Fruit fly (Drosophila melanogaster) whole organism, prepupa: Measurements from ENCODE around the gene lectin-30A.
A peak's percentile ranks its signal among the peaks of the same experiment; 100 is the strongest.

Experiments used
- Blimp-1 ChIP-seq: fragments of 200-800 bp; sonication (Bioruptor generic); optimal IDR thresholded peaks from 3 replicates; lab custom pipeline; 2017; ENCODE audit warnings: missing biosample characterization, missing genetic modification characterization, mild to moderate bottlenecking, moderate library complexity, missing genetic modification reagents
- CG10631 ChIP-seq: fragments of 200-800 bp; sonication (Bioruptor generic); optimal IDR thresholded peaks from 2 replicates; lab custom pipeline; 2016; ENCODE audit warnings: missing biosample characterization, missing genetic modification characterization
- CG10669 ChIP-seq: fragments of 200-800 bp; sonication (Bioruptor generic); optimal IDR thresholded peaks from 3 replicates; lab custom pipeline; 2018; ENCODE audit warnings: missing biosample characterization, mild to moderate bottlenecking, missing genetic modification characterization, moderate library complexity
- CG11294 ChIP-seq: fragments of 200-800 bp; sonication (Bioruptor generic); IDR thresholded peaks from 2 replicates; pipeline ENCODE4 v1.3.6; 2022; ENCODE audit warnings: missing biosample characterization, missing genetic modification characterization
- CG11902 ChIP-seq: fragments of 200-800 bp; sonication (Bioruptor generic); optimal IDR thresholded peaks from 3 replicates; lab custom pipeline; 2016; ENCODE audit warnings: missing biosample characterization, missing genetic modification characterization
- CG1621 ChIP-seq: fragments of 200-800 bp; sonication (Bioruptor generic); optimal IDR thresholded peaks from 3 replicates; lab custom pipeline; 2018; ENCODE audit warnings: missing biosample characterization, mild to moderate bottlenecking, missing genetic modification characterization
- CG16779 ChIP-seq: fragments of 200-800 bp; sonication (Bioruptor generic); optimal IDR thresholded peaks from 3 replicates; lab custom pipeline; 2017; ENCODE audit warnings: missing biosample characterization, mild to moderate bottlenecking, missing genetic modification characterization
- CG3032 ChIP-seq: fragments of 200-800 bp; optimal IDR thresholded peaks from 2 replicates; lab custom pipeline; 2019; ENCODE audit warnings: missing biosample characterization, mild to moderate bottlenecking, missing genetic modification characterization, moderate library complexity
- CG32006 ChIP-seq: fragments of 200-800 bp; sonication (Bioruptor generic); optimal IDR thresholded peaks from 3 replicates; lab custom pipeline; 2017; ENCODE audit warnings: missing biosample characterization, mild to moderate bottlenecking, missing genetic modification characterization
- CG34406 ChIP-seq: fragments of 200-800 bp; sonication (Bioruptor generic); optimal IDR thresholded peaks from 3 replicates; lab custom pipeline; 2016; ENCODE audit warnings: missing biosample characterization, missing genetic modification characterization
- CG4318 ChIP-seq: fragments of 200-800 bp; sonication (Bioruptor generic); optimal IDR thresholded peaks from 3 replicates; lab custom pipeline; 2017; ENCODE audit warnings: missing biosample characterization, mild to moderate bottlenecking, missing genetic modification characterization
- CG6163 ChIP-seq: fragments of 200-800 bp; sonication (Bioruptor generic); IDR thresholded peaks from 3 replicates; pipeline ENCODE4 v1.3.6; 2022; ENCODE audit warnings: missing biosample characterization, missing genetic modification characterization
- CG6276 ChIP-seq: fragments of 200-800 bp; sonication (Bioruptor generic); optimal IDR thresholded peaks from 2 replicates; lab custom pipeline; 2017; ENCODE audit warnings: missing biosample characterization, mild to moderate bottlenecking, missing genetic modification characterization
- CG6792 ChIP-seq: fragments of 200-800 bp; sonication (Bioruptor generic); optimal IDR thresholded peaks from 3 replicates; lab custom pipeline; 2016; ENCODE audit warnings: missing biosample characterization, missing genetic modification characterization
- CG6808 ChIP-seq: fragments of 200-800 bp; sonication (Bioruptor generic); optimal IDR thresholded peaks from 3 replicates; lab custom pipeline; 2017; ENCODE audit warnings: missing biosample characterization, missing genetic modification characterization, mild to moderate bottlenecking, moderate library complexity, missing genetic modification reagents
- CG6854 ChIP-seq: fragments of 200-800 bp; sonication (Bioruptor generic); optimal IDR thresholded peaks from 2 replicates; lab custom pipeline; 2017; ENCODE audit warnings: missing biosample characterization, mild to moderate bottlenecking, missing genetic modification characterization
- CG7368 ChIP-seq: fragments of 200-800 bp; sonication (Bioruptor generic); optimal IDR thresholded peaks from 3 replicates; lab custom pipeline; 2016; ENCODE audit warnings: missing biosample characterization, missing genetic modification characterization
- CG8119 ChIP-seq: fragments of 200-800 bp; sonication (Bioruptor generic); IDR thresholded peaks from 3 replicates; pipeline ENCODE4 v1.3.6; 2022; ENCODE audit warnings: missing biosample characterization, missing genetic modification characterization
- CG8632 ChIP-seq: fragments of 200-800 bp; sonication (Bioruptor generic); optimal IDR thresholded peaks from 3 replicates; lab custom pipeline; 2016; ENCODE audit warnings: missing biosample characterization, missing genetic modification characterization
- Eip75B ChIP-seq: fragments of 200-800 bp; sonication (Bioruptor generic); optimal IDR thresholded peaks from 3 replicates; lab custom pipeline; 2016; ENCODE audit warnings: missing biosample characterization, missing genetic modification characterization
- Eip78C ChIP-seq: fragments of 200-800 bp; sonication (Bioruptor generic); peaks from one replicate; lab custom pipeline; 2016; ENCODE audit warnings: missing biosample characterization, missing genetic modification characterization
- Eip93F ChIP-seq: fragments of 200-800 bp; sonication (Bioruptor generic); optimal IDR thresholded peaks from 2 replicates; lab custom pipeline; 2016; ENCODE audit warnings: missing biosample characterization, mild to moderate bottlenecking, missing genetic modification characterization
- Gug ChIP-seq: fragments of 200-800 bp; sonication (Bioruptor generic); IDR thresholded peaks from 2 replicates; pipeline ENCODE4 v1.3.6; 2022; ENCODE audit warnings: missing biosample characterization, missing genetic modification characterization
- Met ChIP-seq: fragments of 200-800 bp; sonication (Bioruptor generic); optimal IDR thresholded peaks from 3 replicates; lab custom pipeline; 2016; ENCODE audit warnings: missing biosample characterization, missing genetic modification characterization
- Smox ChIP-seq: fragments of 200-800 bp; sonication (Bioruptor generic); optimal IDR thresholded peaks from 3 replicates; lab custom pipeline; 2016; ENCODE audit warnings: missing biosample characterization, missing genetic modification characterization
- Sox102F ChIP-seq: fragments of 200-800 bp; sonication (Bioruptor generic); optimal IDR thresholded peaks from 2 replicates; lab custom pipeline; 2016; ENCODE audit warnings: missing biosample characterization, mild to moderate bottlenecking, missing genetic modification characterization
- Sox14 ChIP-seq: fragments of 200-800 bp; sonication (Bioruptor generic); optimal IDR thresholded peaks from 3 replicates; lab custom pipeline; 2016; ENCODE audit warnings: missing biosample characterization, missing genetic modification characterization
- Sox15 ChIP-seq: fragments of 200-800 bp; sonication (Bioruptor generic); optimal IDR thresholded peaks from 3 replicates; lab custom pipeline; 2016; ENCODE audit warnings: missing biosample characterization, missing genetic modification characterization
- achi ChIP-seq: fragments of 200-800 bp; sonication (Bioruptor generic); optimal IDR thresholded peaks from 3 replicates; lab custom pipeline; 2016; ENCODE audit warnings: missing biosample characterization, missing genetic modification characterization
- acj6 ChIP-seq: fragments of 200-800 bp; sonication (Bioruptor generic); optimal IDR thresholded peaks from 3 replicates; lab custom pipeline; 2016; ENCODE audit warnings: missing biosample characterization, missing genetic modification characterization
- dac ChIP-seq: fragments of 200-800 bp; sonication (Bioruptor generic); optimal IDR thresholded peaks from 2 replicates; lab custom pipeline; 2017; ENCODE audit warnings: missing biosample characterization, mild to moderate bottlenecking, missing genetic modification characterization
- dsx ChIP-seq: fragments of 200-800 bp; optimal IDR thresholded peaks from 3 replicates; lab custom pipeline; 2019; ENCODE audit warnings: missing biosample characterization, mild to moderate bottlenecking, missing genetic modification characterization, moderate library complexity; ENCODE audit not compliant: poor library complexity, severe bottlenecking
- fd59A ChIP-seq: fragments of 200-800 bp; sonication (Bioruptor generic); optimal IDR thresholded peaks from 2 replicates; lab custom pipeline; 2017; ENCODE audit warnings: missing biosample characterization, mild to moderate bottlenecking, missing genetic modification characterization, missing genetic modification reagents
- fd85E ChIP-seq: fragments of 200-800 bp; sonication (Bioruptor generic); optimal IDR thresholded peaks from 3 replicates; lab custom pipeline; 2016; ENCODE audit warnings: missing biosample characterization, missing genetic modification characterization
- fkh ChIP-seq: fragments of 200-800 bp; sonication (Bioruptor generic); optimal IDR thresholded peaks from 3 replicates; lab custom pipeline; 2017; ENCODE audit warnings: missing biosample characterization, mild to moderate bottlenecking, missing genetic modification characterization, moderate library complexity
- lz ChIP-seq: fragments of 200-800 bp; sonication (Bioruptor generic); optimal IDR thresholded peaks from 3 replicates; lab custom pipeline; 2016; ENCODE audit warnings: missing biosample characterization, missing genetic modification characterization
- net ChIP-seq: fragments of 200-800 bp; sonication (Bioruptor generic); optimal IDR thresholded peaks from 3 replicates; lab custom pipeline; 2016; ENCODE audit warnings: missing biosample characterization, missing genetic modification characterization
- salr ChIP-seq, 2 experiments: fragments of 200-800 bp; sonication (Bioruptor generic); optimal IDR thresholded peaks; 3 replicates each; lab custom pipeline; 2016 to 2018; ENCODE audit warnings: missing biosample characterization in 2 of 2, missing genetic modification characterization in 2 of 2, mild to moderate bottlenecking in 1 of 2
- ss ChIP-seq, 2 experiments: fragments of 200-800 bp; sonication (Bioruptor generic); optimal IDR thresholded peaks; 2 replicates in 1 of 2; 3 replicates in 1 of 2; lab custom pipeline; 2017 to 2018; ENCODE audit warnings: mild to moderate bottlenecking in 2 of 2, missing biosample characterization in 2 of 2, missing genetic modification characterization in 2 of 2, moderate library complexity in 1 of 2
- svp ChIP-seq: fragments of 200-800 bp; sonication (Bioruptor generic); peaks from one replicate; lab custom pipeline; 2016; ENCODE audit warnings: missing biosample characterization, missing genetic modification characterization
- topi ChIP-seq: fragments of 200-800 bp; sonication (Bioruptor generic); optimal IDR thresholded peaks from 3 replicates; lab custom pipeline; 2016; ENCODE audit warnings: missing biosample characterization, missing genetic modification characterization
- vri ChIP-seq: fragments of 200-800 bp; sonication (Bioruptor generic); optimal IDR thresholded peaks from 3 replicates; lab custom pipeline; 2016; ENCODE audit warnings: missing biosample characterization, mild to moderate bottlenecking, missing genetic modification characterization

Gene lectin-30A

dm6 chr2L:9235556-9236001, 19.1 kb downstream of the lectin-30A start (continued):
- TF ChIP-seq CG7368 (GFP tag; lab: Kevin White, UChicago) (peak; percentile 46), CG32006 (GFP tag; lab: Kevin White, UChicago) (no peak), Sox14 (GFP tag; lab: Kevin White, UChicago) (peak; percentile 25), Sox15 (GFP tag; lab: Kevin White, UChicago) (peak; percentile 30), fd85E (GFP tag; lab: Kevin White, UChicago) (no peak), Smox (GFP tag; lab: Kevin White, UChicago) (peak; percentile 70), CG34406 (peak; percentile 70), CG1621 (tag; lab: Kevin White, UChicago) (no peak), Eip75B (peak; percentile 27), CG4318 (GFP tag; lab: Kevin White, UChicago) (no peak), achi (GFP tag; lab: Kevin White, UChicago) (peak; percentile 48), CG8632 (peak; percentile 44), ss (GFP tag; optimal IDR thresholded peaks at IDR 0.05; lab: Kevin White, UChicago) (no peak), CG11294 (GFP tag; lab: Robert Waterston, UW) (no peak), Sox102F (GFP tag; lab: Kevin White, UChicago) (peak; percentile 72), topi (GFP tag; lab: Kevin White, UChicago) (peak; percentile 73), net (peak; percentile 20), Gug (GFP tag; lab: Robert Waterston, UW) (no peak), vri (GFP tag; lab: Kevin White, UChicago) (peak; percentile 42), CG10669 (GFP tag; lab: Kevin White, UChicago) (no peak), acj6 (GFP tag; lab: Kevin White, UChicago) (no peak), fd59A (GFP tag; lab: Kevin White, UChicago) (no peak), svp (peak; percentile 87), CG6808 (no peak), Blimp-1 (peak; percentile 60), CG16779 (tag; lab: Kevin White, UChicago) (no peak), fkh (GFP tag; lab: Kevin White, UChicago) (no peak), lz (GFP tag; lab: Kevin White, UChicago) (peak; percentile 56), CG6276 (GFP tag; lab: Kevin White, UChicago) (no peak), salr (GFP tag; optimal IDR thresholded peaks at IDR 0.05; lab: Kevin White, UChicago) (no peak)

dm6 chr2L:9234104-9234503, 20.6 kb downstream of the lectin-30A start:
- TF ChIP-seq dsx (GFP tag; lab: Kevin White, UChicago) (no peak), Sox14 (GFP tag; lab: Kevin White, UChicago) (no peak), CG6854 (GFP tag; lab: Kevin White, UChicago) (no peak), CG11294 (GFP tag; lab: Robert Waterston, UW) (no peak), Met (GFP tag; lab: Kevin White, UChicago) (no peak), CG8119 (GFP tag; lab: Robert Waterston, UW) (no peak), dac (GFP tag; lab: Kevin White, UChicago) (no peak), CG6163 (GFP tag; lab: Robert Waterston, UW) (no peak), Gug (GFP tag; lab: Robert Waterston, UW) (no peak), fd59A (GFP tag; lab: Kevin White, UChicago) (no peak), Eip93F (GFP tag; lab: Kevin White, UChicago) (no peak), Sox15 (GFP tag; lab: Kevin White, UChicago) (no peak), CG11902 (GFP tag; lab: Kevin White, UChicago) (no peak), fkh (GFP tag; lab: Kevin White, UChicago) (no peak), CG6808 (no peak), CG10631 (GFP tag; lab: Kevin White, UChicago) (no peak), CG16779 (tag; lab: Kevin White, UChicago) (no peak), CG3032 (tag; lab: Kevin White, UChicago) (no peak), Eip78C (GFP tag; lab: Kevin White, UChicago) (no peak), CG6792 (GFP tag; lab: Kevin White, UChicago) (no peak)
- TF ChIP-seq, all 60 proteins: peak for 0
